Worm (Caenorhabditis elegans) whole organism, mixed stage, embryonic: ENCODE measurements around the gene K10H10.9.

Experiments used
- M03D4.4 ChIP-seq: sonication (generic microtip); optimal IDR thresholded peaks from 2 replicates; lab custom pipeline; 2017; ENCODE audit warnings: mild to moderate bottlenecking, missing genetic modification characterization, missing compliant biosample characterization
- bed-3 ChIP-seq: fragments of 200-800 bp; sonication (Bioruptor generic); optimal IDR thresholded peaks from 3 replicates; lab custom pipeline; 2018; ENCODE audit warnings: mild to moderate bottlenecking, missing genetic modification characterization, moderate library complexity, missing compliant biosample characterization
- blmp-1 ChIP-seq: fragments of 150-350 bp; optimal IDR thresholded peaks from 2 replicates; lab custom pipeline; 2014; ENCODE audit warnings: missing biosample characterization, missing genetic modification characterization
- ceh-39 ChIP-seq: fragments of 150-350 bp; optimal IDR thresholded peaks from 2 replicates; lab custom pipeline; 2014; ENCODE audit warnings: missing biosample characterization, missing genetic modification characterization
- ceh-43 ChIP-seq: fragments of 200-800 bp; sonication (Bioruptor generic); optimal IDR thresholded peaks from 2 replicates; lab custom pipeline; 2018; ENCODE audit warnings: mild to moderate bottlenecking, missing genetic modification characterization, moderate library complexity, missing compliant biosample characterization
- ceh-83 ChIP-seq: fragments of 200-800 bp; sonication (Bioruptor generic); optimal IDR thresholded peaks from 2 replicates; lab custom pipeline; 2018; ENCODE audit warnings: mild to moderate bottlenecking, missing genetic modification characterization, missing compliant biosample characterization
- ces-1 ChIP-seq: fragments of 150-350 bp; optimal IDR thresholded peaks from 2 replicates; lab custom pipeline; 2014; ENCODE audit warnings: missing biosample characterization, missing genetic modification reagents, missing genetic modification characterization
- cnd-1 ChIP-seq: fragments of 200-800 bp; sonication (Bioruptor generic); optimal IDR thresholded peaks from 2 replicates; lab custom pipeline; 2018; ENCODE audit warnings: mild to moderate bottlenecking, missing genetic modification characterization, missing compliant biosample characterization
- drap-1 ChIP-seq: fragments of 200-800 bp; sonication (Bioruptor generic); optimal IDR thresholded peaks from 3 replicates; lab custom pipeline; 2018; ENCODE audit warnings: mild to moderate bottlenecking, missing genetic modification characterization, missing compliant biosample characterization
- elt-1 ChIP-seq: sonication (generic microtip); optimal IDR thresholded peaks from 2 replicates; lab custom pipeline; 2017; ENCODE audit warnings: missing genetic modification characterization, mild to moderate bottlenecking, missing compliant biosample characterization, antibody characterized with exemption, moderate library complexity, borderline replicate concordance; ENCODE audit not compliant: insufficient read depth
- elt-3 ChIP-seq: fragments of 150-350 bp; optimal IDR thresholded peaks from 2 replicates; lab custom pipeline; 2014; ENCODE audit warnings: missing biosample characterization, missing genetic modification characterization
- flh-1 ChIP-seq: fragments of 200-800 bp; sonication (Bioruptor generic); optimal IDR thresholded peaks from 2 replicates; lab custom pipeline; 2018; ENCODE audit warnings: mild to moderate bottlenecking, missing genetic modification characterization, moderate library complexity, missing compliant biosample characterization
- ham-2 ChIP-seq: fragments of 200-800 bp; sonication (Bioruptor generic); optimal IDR thresholded peaks from 2 replicates; lab custom pipeline; 2018; ENCODE audit warnings: mild to moderate bottlenecking, missing genetic modification characterization, missing compliant biosample characterization
- hlh-1 ChIP-seq: fragments of 150-350 bp; optimal IDR thresholded peaks from 2 replicates; lab custom pipeline; 2014; ENCODE audit warnings: missing biosample characterization, missing genetic modification reagents, missing genetic modification characterization
- lin-13 ChIP-seq: fragments of 150-350 bp; optimal IDR thresholded peaks from 2 replicates; lab custom pipeline; 2014; ENCODE audit warnings: missing biosample characterization, missing genetic modification characterization
- lin-32 ChIP-seq: fragments of 200-800 bp; sonication (Bioruptor generic); optimal IDR thresholded peaks from 2 replicates; lab custom pipeline; 2018; ENCODE audit warnings: mild to moderate bottlenecking, missing genetic modification characterization, missing compliant biosample characterization
- lsy-2 ChIP-seq: fragments of 150-350 bp; optimal IDR thresholded peaks from 2 replicates; lab custom pipeline; 2014; ENCODE audit warnings: missing biosample characterization, missing genetic modification characterization
- mab-5 ChIP-seq: fragments of 150-350 bp; optimal IDR thresholded peaks from 2 replicates; lab custom pipeline; 2014; ENCODE audit warnings: missing biosample characterization, missing genetic modification characterization
- mep-1 ChIP-seq: fragments of 150-350 bp; optimal IDR thresholded peaks from 2 replicates; lab custom pipeline; 2017; ENCODE audit warnings: missing biosample characterization, missing genetic modification reagents, missing genetic modification characterization, inconsistent platforms
- mls-2 ChIP-seq: sonication (generic microtip); optimal IDR thresholded peaks from 2 replicates; lab custom pipeline; 2016; ENCODE audit warnings: mild to moderate bottlenecking, missing genetic modification characterization, moderate library complexity, missing compliant biosample characterization
- nhr-12 ChIP-seq: fragments of 150-350 bp; optimal IDR thresholded peaks from 2 replicates; lab custom pipeline; 2014; ENCODE audit warnings: missing biosample characterization, missing genetic modification characterization
- nhr-2 ChIP-seq: fragments of 150-350 bp; optimal IDR thresholded peaks from 2 replicates; lab custom pipeline; 2014; ENCODE audit warnings: missing biosample characterization, missing genetic modification characterization
- nhr-237 ChIP-seq: fragments of 150-350 bp; optimal IDR thresholded peaks from 2 replicates; lab custom pipeline; 2014; ENCODE audit warnings: missing biosample characterization, missing genetic modification characterization
- nhr-28 ChIP-seq: fragments of 150-350 bp; optimal IDR thresholded peaks from 2 replicates; lab custom pipeline; 2014; ENCODE audit warnings: missing biosample characterization, missing genetic modification characterization
- nhr-76 ChIP-seq: sonication (generic microtip); optimal IDR thresholded peaks from 2 replicates; lab custom pipeline; 2017; ENCODE audit warnings: missing biosample characterization, missing genetic modification characterization
- pha-4 ChIP-seq: fragments of 150-350 bp; optimal IDR thresholded peaks from 2 replicates; lab custom pipeline; 2018; ENCODE audit warnings: missing biosample characterization, missing genetic modification reagents, missing genetic modification characterization
- sem-2 ChIP-seq: fragments of 200-800 bp; sonication (Bioruptor generic); optimal IDR thresholded peaks from 2 replicates; lab custom pipeline; 2018; ENCODE audit warnings: mild to moderate bottlenecking, missing genetic modification characterization, missing compliant biosample characterization
- snpc-4 ChIP-seq: fragments of 150-350 bp; optimal IDR thresholded peaks from 2 replicates; lab custom pipeline; 2014; ENCODE audit warnings: missing biosample characterization, missing genetic modification characterization
- sptf-1 ChIP-seq: sonication (generic microtip); optimal IDR thresholded peaks from 2 replicates; lab custom pipeline; 2017; ENCODE audit warnings: mild to moderate bottlenecking, missing genetic modification characterization, moderate library complexity, missing compliant biosample characterization
- tbx-8 ChIP-seq: fragments of 200-800 bp; sonication (Bioruptor generic); optimal IDR thresholded peaks from 2 replicates; lab custom pipeline; 2018; ENCODE audit warnings: mild to moderate bottlenecking, missing genetic modification characterization, moderate library complexity, missing compliant biosample characterization
- unc-120 ChIP-seq: sonication (generic microtip); optimal IDR thresholded peaks from 2 replicates; lab custom pipeline; 2017; ENCODE audit warnings: missing genetic modification characterization, missing compliant biosample characterization; ENCODE audit not compliant: poor library complexity, severe bottlenecking
- unc-39 ChIP-seq: fragments of 150-350 bp; optimal IDR thresholded peaks from 2 replicates; lab custom pipeline; 2014; ENCODE audit warnings: missing biosample characterization, missing genetic modification characterization
- unc-62 ChIP-seq: fragments of 150-350 bp; optimal IDR thresholded peaks from 2 replicates; lab custom pipeline; 2014; ENCODE audit warnings: missing biosample characterization, missing genetic modification reagents, missing genetic modification characterization
- zip-8 ChIP-seq: fragments of 150-350 bp; optimal IDR thresholded peaks from 2 replicates; lab custom pipeline; 2014; ENCODE audit warnings: missing biosample characterization, missing genetic modification characterization
- ztf-11 ChIP-seq: fragments of 150-350 bp; optimal IDR thresholded peaks from 2 replicates; lab custom pipeline; 2014; ENCODE audit warnings: missing biosample characterization, missing genetic modification characterization

The K10H10.9 gene

ce11 chrII:14540551-14540950, 25.6 kb upstream of the K10H10.9 start:
- no peak for TF ChIP-seq flh-1

ce11 chrII:14537728-14538127, 22.8 kb upstream of the K10H10.9 start, which contains the start of the genes clec-147 and C04H5.7:
Gene clec-147 (minus strand): TSS chrII:14537828.
Gene C04H5.7 (plus strand): TSS chrII:14537946.
- TF ChIP-seq nhr-237 (tag; lab: Kevin White, UChicago), result no peak
- TF ChIP-seq ceh-39 (tag; lab: Kevin White, UChicago), result no peak
- TF ChIP-seq nhr-28, result no peak
- no peak for TF ChIP-seq flh-1
- TF ChIP-seq ces-1, result no peak
- no peak for TF ChIP-seq lin-13 (tag; lab: Kevin White, UChicago)

ce11 chrII:14534000-14534399, 19.1 kb upstream of the K10H10.9 start, which contains the start of gene C04H5.1:
Gene C04H5.1 (plus strand): TSS chrII:14534300.
- TF ChIP-seq hlh-1 (tag; lab: Kevin White, UChicago), result no peak
- TF ChIP-seq ces-1, result no peak
- no peak for TF ChIP-seq bed-3
- no peak for TF ChIP-seq zip-8 (tag; lab: Kevin White, UChicago)
- TF ChIP-seq elt-3 (tag; lab: Kevin White, UChicago), result no peak
- no peak for TF ChIP-seq lin-32 (GFP tag; lab: Kevin White, UChicago)
- no peak for TF ChIP-seq flh-1

- TF ChIP-seq blmp-1 (tag; lab: Kevin White, UChicago), result no peak
- no peak for TF ChIP-seq zip-8 (tag; lab: Kevin White, UChicago)
- TF ChIP-seq hlh-1 (tag; lab: Kevin White, UChicago), result no peak
- TF ChIP-seq mep-1 (tag; lab: Kevin White, UChicago), result peak; percentile 20
- TF ChIP-seq mab-5, result no peak
- peak; percentile 83 for TF ChIP-seq sptf-1 (tag; lab: Kevin White, UChicago)
- peak; percentile 61 for TF ChIP-seq nhr-237 (tag; lab: Kevin White, UChicago)
- peak; percentile 31 for TF ChIP-seq bed-3
- TF ChIP-seq lin-32 (GFP tag; lab: Kevin White, UChicago), result peak; percentile 49
- TF ChIP-seq elt-3 (tag; lab: Kevin White, UChicago), result no peak
- no peak for TF ChIP-seq flh-1
- peak; percentile 51 for TF ChIP-seq drap-1 (GFP tag; lab: Kevin White, UChicago)
- TF ChIP-seq lin-13 (tag; lab: Kevin White, UChicago), result peak; percentile 54
- TF ChIP-seq mls-2, result peak; percentile 32
- TF ChIP-seq M03D4.4 (tag; lab: Kevin White, UChicago), result peak; percentile 40
- TF ChIP-seq snpc-4, result no peak
- TF ChIP-seq lsy-2 (tag; lab: Kevin White, UChicago), result peak; percentile 95
- no peak for TF ChIP-seq nhr-2 (tag; lab: Kevin White, UChicago)
- TF ChIP-seq ces-1, result peak; percentile 87
- no peak for TF ChIP-seq unc-62 (GFP tag; lab: Kevin White, UChicago)
- TF ChIP-seq tbx-8 (GFP tag; lab: Kevin White, UChicago), result no peak
- TF ChIP-seq ham-2, result no peak
- TF ChIP-seq unc-120 (tag; lab: Kevin White, UChicago), result peak; percentile 31
- TF ChIP-seq pha-4 (tag; lab: Kevin White, UChicago), result no peak
- TF ChIP-seq nhr-28, result no peak
- TF ChIP-seq unc-39 (tag; lab: Kevin White, UChicago), result no peak
- TF ChIP-seq nhr-12 (tag; lab: Kevin White, UChicago), result no peak
- no peak for TF ChIP-seq sem-2 (GFP tag; lab: Kevin White, UChicago)
- TF ChIP-seq elt-1 (tag; lab: Kevin White, UChicago), result no peak
- peak; percentile 85 for TF ChIP-seq ceh-43 (GFP tag; lab: Kevin White, UChicago)
- TF ChIP-seq ztf-11 (tag; lab: Kevin White, UChicago), result no peak
- TF ChIP-seq ceh-83 (GFP tag; lab: Kevin White, UChicago), result no peak
- TF ChIP-seq ceh-39 (tag; lab: Kevin White, UChicago), result no peak
- TF ChIP-seq cnd-1 (tag; lab: Kevin White, UChicago), result no peak
- no peak for TF ChIP-seq nhr-76 (tag; lab: Kevin White, UChicago)
Observed at ce11 chrII:14528233-14528802, 13.4 kb upstream of the K10H10.9 start, which contains the start of the genes F57C2.5 and spat-1. Gene F57C2.5 (minus strand): TSS chrII:14528239. Gene spat-1 (plus strand): TSS chrII:14528752.
